Fruit fly (Drosophila melanogaster) whole organism, embryonic: Measurements from ENCODE around the gene Alp10.

Experiments used
- Bgb ChIP-seq: fragments of 200-800 bp; sonication (Bioruptor generic); IDR thresholded peaks from 2 replicates; pipeline ENCODE4 v1.3.6; 2022; ENCODE audit warnings: missing biosample characterization, missing genetic modification characterization; ENCODE audit not compliant: partially characterized antibody
- CG10959 ChIP-seq: fragments of 200-800 bp; sonication (Bioruptor generic); IDR thresholded peaks from 2 replicates; pipeline ENCODE4 v1.3.6; 2022; ENCODE audit warnings: missing biosample characterization, missing genetic modification characterization
- CG11456 ChIP-seq: fragments of 200-800 bp; sonication (Bioruptor generic); IDR thresholded peaks from 3 replicates; pipeline ENCODE4 v1.3.6; 2022; ENCODE audit warnings: missing biosample characterization, missing genetic modification characterization
- CG12769 ChIP-seq: fragments of 200-800 bp; sonication (Bioruptor generic); optimal IDR thresholded peaks from 2 replicates; lab custom pipeline; 2019; ENCODE audit warnings: missing biosample characterization, mild to moderate bottlenecking, missing genetic modification characterization, moderate library complexity
- CG14860 ChIP-seq: fragments of 200-800 bp; sonication (Bioruptor generic); IDR thresholded peaks from 3 replicates; pipeline ENCODE4 v1.3.6; 2022; ENCODE audit warnings: missing biosample characterization, missing genetic modification characterization; ENCODE audit not compliant: partially characterized antibody
- CG1529 ChIP-seq: fragments of 200-800 bp; sonication (Bioruptor generic); optimal IDR thresholded peaks from 3 replicates; lab custom pipeline; 2018; ENCODE audit warnings: missing biosample characterization, missing genetic modification characterization
- CG15479 ChIP-seq: fragments of 200-800 bp; sonication (Bioruptor generic); optimal IDR thresholded peaks from 3 replicates; lab custom pipeline; 2019; ENCODE audit warnings: missing biosample characterization, mild to moderate bottlenecking, missing genetic modification characterization, moderate library complexity
- CG17612 ChIP-seq: fragments of 200-800 bp; sonication (Bioruptor generic); IDR thresholded peaks from 2 replicates; pipeline ENCODE4 v1.3.6; 2022; ENCODE audit warnings: missing biosample characterization, missing genetic modification characterization
- CG17912 ChIP-seq: fragments of 200-800 bp; sonication (Bioruptor generic); optimal IDR thresholded peaks from 2 replicates; lab custom pipeline; 2018; ENCODE audit warnings: missing biosample characterization, mild to moderate bottlenecking, missing genetic modification characterization
- CG18476 ChIP-seq: fragments of 200-800 bp; sonication (Bioruptor generic); optimal IDR thresholded peaks from 2 replicates; lab custom pipeline; 2016; ENCODE audit warnings: missing biosample characterization, mild to moderate bottlenecking, missing genetic modification characterization
- CG31388 ChIP-seq: fragments of 200-800 bp; sonication (Bioruptor generic); optimal IDR thresholded peaks from 2 replicates; lab custom pipeline; 2016; ENCODE audit warnings: missing biosample characterization, missing genetic modification characterization
- CG3163 ChIP-seq: fragments of 200-800 bp; sonication (Bioruptor generic); optimal IDR thresholded peaks from 3 replicates; lab custom pipeline; 2016; ENCODE audit warnings: missing biosample characterization, missing genetic modification characterization
- CG32532 ChIP-seq: fragments of 200-800 bp; sonication (Bioruptor generic); IDR thresholded peaks from 2 replicates; pipeline ENCODE4 v1.3.6; 2022; ENCODE audit warnings: missing biosample characterization, missing genetic modification characterization
- CG34422 ChIP-seq: fragments of 200-800 bp; sonication (Bioruptor generic); IDR thresholded peaks from 3 replicates; pipeline ENCODE4 v1.3.6; 2022; ENCODE audit warnings: missing biosample characterization, missing genetic modification characterization
- CG6654 ChIP-seq: fragments of 200-800 bp; sonication (Bioruptor generic); optimal IDR thresholded peaks from 2 replicates; lab custom pipeline; 2017; ENCODE audit warnings: missing biosample characterization, mild to moderate bottlenecking, missing genetic modification characterization
- CG6683 ChIP-seq: fragments of 200-800 bp; sonication (Bioruptor generic); optimal IDR thresholded peaks from 2 replicates; lab custom pipeline; 2017; ENCODE audit warnings: missing biosample characterization, mild to moderate bottlenecking, missing genetic modification characterization, missing genetic modification reagents
- CG7372 ChIP-seq: fragments of 200-800 bp; sonication (Bioruptor generic); IDR thresholded peaks from 2 replicates; pipeline ENCODE4 v1.3.6; 2022; ENCODE audit warnings: missing biosample characterization, missing genetic modification characterization
- Dad ChIP-seq: fragments of 200-800 bp; sonication (Bioruptor generic); optimal IDR thresholded peaks from 3 replicates; lab custom pipeline; 2016; ENCODE audit warnings: missing biosample characterization, missing genetic modification characterization
- Dfd ChIP-seq, 2 experiments: fragments of >200 bp; optimal IDR thresholded peaks; 2 replicates each; lab custom pipeline; 2017; ENCODE audit warnings: missing biosample characterization in 2 of 2, missing genetic modification characterization in 2 of 2
- Eip74EF ChIP-seq, 2 experiments: fragments of 200-800 bp in 1 of 2; fragments of >200 bp in 1 of 2; sonication (Bioruptor generic) in 1 of 2; optimal IDR thresholded peaks; 2 replicates each; lab custom pipeline; 2017 to 2019; ENCODE audit warnings: missing biosample characterization in 2 of 2, missing genetic modification characterization in 2 of 2, mild to moderate bottlenecking in 1 of 2, moderate library complexity in 1 of 2
- Fer1 ChIP-seq: fragments of 200-800 bp; sonication (Bioruptor generic); optimal IDR thresholded peaks from 2 replicates; lab custom pipeline; 2017; ENCODE audit warnings: missing biosample characterization, mild to moderate bottlenecking, missing genetic modification characterization
- Fer2 ChIP-seq: fragments of 200-800 bp; sonication (Bioruptor generic); optimal IDR thresholded peaks from 2 replicates; lab custom pipeline; 2018; ENCODE audit warnings: missing biosample characterization, mild to moderate bottlenecking, missing genetic modification characterization, moderate library complexity
- HHEX ChIP-seq: fragments of 200-800 bp; sonication (Bioruptor generic); optimal IDR thresholded peaks from 3 replicates; lab custom pipeline; 2017; ENCODE audit warnings: missing biosample characterization, mild to moderate bottlenecking, missing genetic modification characterization, missing genetic modification reagents
- HLH54F ChIP-seq: fragments of 200-800 bp; sonication (Bioruptor generic); optimal IDR thresholded peaks from 3 replicates; lab custom pipeline; 2016; ENCODE audit warnings: missing biosample characterization, missing genetic modification characterization
- Hand ChIP-seq: fragments of 200-800 bp; sonication (Bioruptor generic); optimal IDR thresholded peaks from 2 replicates; lab custom pipeline; 2017; ENCODE audit warnings: mild to moderate bottlenecking, missing biosample characterization, missing genetic modification reagents, missing genetic modification characterization
- Hr78 ChIP-seq, 2 experiments: fragments of 200-800 bp in 1 of 2; fragments of >200 bp in 1 of 2; sonication (Bioruptor generic) in 1 of 2; optimal IDR thresholded peaks; 2 replicates each; lab custom pipeline; 2017 to 2019; ENCODE audit warnings: missing biosample characterization in 2 of 2, missing genetic modification characterization in 2 of 2, mild to moderate bottlenecking in 1 of 2, moderate library complexity in 1 of 2
- NC2α ChIP-seq: fragments of 200-800 bp; sonication (Bioruptor generic); optimal IDR thresholded peaks from 2 replicates; lab custom pipeline; 2016; ENCODE audit warnings: missing biosample characterization, missing genetic modification characterization
- Scr ChIP-seq: fragments of 200-800 bp; sonication (Bioruptor generic); IDR thresholded peaks from 2 replicates; pipeline ENCODE4 v1.3.6; 2022; ENCODE audit warnings: missing biosample characterization, missing genetic modification characterization; ENCODE audit not compliant: partially characterized antibody
- Ssrp ChIP-seq: fragments of 200-800 bp; sonication (Bioruptor generic); optimal IDR thresholded peaks from 2 replicates; lab custom pipeline; 2018; ENCODE audit warnings: missing biosample characterization, mild to moderate bottlenecking, missing genetic modification characterization, moderate library complexity
- abd-A ChIP-seq: fragments of 200-800 bp; sonication (Bioruptor generic); optimal IDR thresholded peaks from 3 replicates; lab custom pipeline; 2019; ENCODE audit warnings: missing biosample characterization, mild to moderate bottlenecking, missing genetic modification characterization, moderate library complexity
- cas ChIP-seq: fragments of 200-800 bp; sonication (Bioruptor generic); IDR thresholded peaks from 2 replicates; pipeline ENCODE4 v1.3.6; 2022; ENCODE audit warnings: missing biosample characterization, missing genetic modification characterization
- cg ChIP-seq: fragments of 200-800 bp; sonication (Bioruptor generic); optimal IDR thresholded peaks from 3 replicates; lab custom pipeline; 2019; ENCODE audit warnings: missing biosample characterization, mild to moderate bottlenecking, missing genetic modification characterization, moderate library complexity
- chm ChIP-seq: fragments of 200-800 bp; sonication (Bioruptor generic); IDR thresholded peaks from 2 replicates; pipeline ENCODE4 v1.3.6; 2022; ENCODE audit warnings: missing biosample characterization, missing genetic modification characterization
- crc ChIP-seq: fragments of 200-800 bp; sonication (Bioruptor generic); optimal IDR thresholded peaks from 2 replicates; lab custom pipeline; 2016; ENCODE audit warnings: missing biosample characterization, missing genetic modification characterization
- disco-r ChIP-seq: fragments of 200-800 bp; sonication (Bioruptor generic); optimal IDR thresholded peaks from 2 replicates; lab custom pipeline; 2016; ENCODE audit warnings: missing biosample characterization, missing genetic modification characterization
- emc ChIP-seq: fragments of 200-800 bp; sonication (Bioruptor generic); optimal IDR thresholded peaks from 2 replicates; lab custom pipeline; 2016; ENCODE audit warnings: missing biosample characterization, missing genetic modification characterization
- fru ChIP-seq: fragments of >200 bp; optimal IDR thresholded peaks from 2 replicates; lab custom pipeline; 2017
- hbn ChIP-seq: fragments of 200-800 bp; sonication (Bioruptor generic); IDR thresholded peaks from 2 replicates; pipeline ENCODE4 v1.3.6; 2022; ENCODE audit warnings: missing biosample characterization, missing genetic modification characterization; ENCODE audit not compliant: partially characterized antibody
- kni ChIP-seq: fragments of 200-800 bp; sonication (Bioruptor generic); optimal IDR thresholded peaks from 3 replicates; lab custom pipeline; 2017; ENCODE audit warnings: mild to moderate bottlenecking, missing biosample characterization, missing genetic modification reagents, missing genetic modification characterization
- knrl ChIP-seq: fragments of 200-800 bp; sonication (Bioruptor generic); IDR thresholded peaks from 3 replicates; pipeline ENCODE4 v1.3.6; 2022; ENCODE audit warnings: missing biosample characterization, missing genetic modification characterization; ENCODE audit not compliant: partially characterized antibody
- mam ChIP-seq: fragments of 200-800 bp; sonication (Bioruptor generic); optimal IDR thresholded peaks from 3 replicates; lab custom pipeline; 2016; ENCODE audit warnings: missing biosample characterization, missing genetic modification characterization
- nerfin-1 ChIP-seq: fragments of 200-800 bp; sonication (Bioruptor generic); optimal IDR thresholded peaks from 3 replicates; lab custom pipeline; 2019; ENCODE audit warnings: missing biosample characterization, mild to moderate bottlenecking, missing genetic modification characterization, moderate library complexity
- otp ChIP-seq: fragments of 200-800 bp; sonication (Bioruptor generic); IDR thresholded peaks from 3 replicates; pipeline ENCODE4, ENCODE4 v1.3.6; 2022; ENCODE audit warnings: missing biosample characterization, missing genetic modification characterization
- peb ChIP-seq: fragments of 200-800 bp; sonication (Bioruptor generic); IDR thresholded peaks from 2 replicates; pipeline ENCODE4 v1.3.6; 2022; ENCODE audit warnings: missing biosample characterization, missing genetic modification characterization
- pho ChIP-seq: fragments of 200-800 bp; sonication (Bioruptor generic); optimal IDR thresholded peaks from 2 replicates; lab custom pipeline; 2016; ENCODE audit warnings: missing biosample characterization, missing genetic modification characterization
- stc ChIP-seq: fragments of 200-800 bp; sonication (Bioruptor generic); IDR thresholded peaks from 2 replicates; pipeline ENCODE4 v1.3.6; 2022; ENCODE audit warnings: missing biosample characterization, missing genetic modification characterization
- tap ChIP-seq: fragments of 200-800 bp; optimal IDR thresholded peaks from 3 replicates; lab custom pipeline; 2019; ENCODE audit warnings: missing biosample characterization, mild to moderate bottlenecking, missing genetic modification characterization, moderate library complexity
- vfl ChIP-seq: fragments of 200-800 bp; sonication (Bioruptor generic); optimal IDR thresholded peaks from 2 replicates; lab custom pipeline; 2016; ENCODE audit warnings: missing biosample characterization, missing genetic modification characterization
- zfh2 ChIP-seq: fragments of 200-800 bp; sonication (Bioruptor generic); optimal IDR thresholded peaks from 2 replicates; lab custom pipeline; 2016; ENCODE audit warnings: missing biosample characterization, missing genetic modification characterization

Gene Alp10

dm6 chr3L:5630608-5631080, 35.6 kb upstream of the Alp10 start, which contains the start of gene Blimp-1 (continued):
- TF ChIP-seq CG6654 (no peak), CG14860 (GFP tag; lab: Robert Waterston, UW) (0 out of 3 replicates have a peak, but pooled peaks have one; percentile 30), cas (no peak), CG11456 (GFP tag; lab: Robert Waterston, UW) (0 out of 3 replicates have a peak, but pooled peaks have one; percentile 7), emc (GFP tag; lab: Kevin White, UChicago) (no peak), otp (GFP tag; lab: Robert Waterston, UW) (no peak), hbn (GFP tag; lab: Robert Waterston, UW) (no peak), chm (GFP tag; lab: Robert Waterston, UW) (peak; percentile 19; the same call in 1 of the 2 replicates), CG3163 (GFP tag; lab: Kevin White, UChicago) (peak; percentile 86), knrl (GFP tag; lab: Robert Waterston, UW) (no peak), pho (GFP tag; lab: Kevin White, UChicago) (no peak), Fer1 (GFP tag; lab: Kevin White, UChicago) (no peak), vfl (GFP tag; lab: Kevin White, UChicago) (no peak), cg (peak; percentile 89), CG15479 (GFP tag; lab: Kevin White, UChicago) (peak; percentile 82), CG18476 (no peak), NC2α (no peak), CG6683 (GFP tag; lab: Kevin White, UChicago) (no peak), stc (GFP tag; lab: Robert Waterston, UW) (no peak), HLH54F (GFP tag; lab: Kevin White, UChicago) (no peak), Scr (GFP tag; lab: Robert Waterston, UW) (peak; percentile 29; the same call in 1 of the 2 replicates), Fer2 (no peak), CG12769 (tag; lab: Kevin White, UChicago) (no peak), zfh2 (GFP tag; lab: Kevin White, UChicago) (no peak), CG7372 (no peak), CG31388 (GFP tag; lab: Kevin White, UChicago) (no peak), peb (no peak), CG1529 (no peak), crc (GFP tag; lab: Kevin White, UChicago) (no peak), Dad (GFP tag; lab: Kevin White, UChicago) (no peak), tap (no peak), fru (lab: Kevin White, UChicago) (no peak), disco-r (GFP tag; lab: Kevin White, UChicago) (no peak), Eip74EF (GFP tag; optimal IDR thresholded peaks at IDR 0.05; lab: Kevin White, UChicago) (peak in 1 of 2 experiments; percentile 4), kni (peak; percentile 44), CG17612 (GFP tag; lab: Robert Waterston, UW) (no peak), nerfin-1 (no peak), HHEX (GFP tag; lab: Kevin White, UChicago) (no peak), CG17912 (GFP tag; lab: Kevin White, UChicago) (no peak), Hr78 (GFP tag; optimal IDR thresholded peaks at IDR 0.05; lab: Kevin White, UChicago) (no peak), Bgb (GFP tag; lab: Robert Waterston, UW) (no peak), CG34422 (GFP tag; lab: Robert Waterston, UW) (peak; percentile 29; the same call in 1 of the 3 replicates), Ssrp (no peak), abd-A (no peak), Hand (no peak), mam (GFP tag; lab: Kevin White, UChicago) (no peak), CG32532 (GFP tag; lab: Robert Waterston, UW) (peak; percentile 51), Dfd (GFP tag; optimal IDR thresholded peaks at IDR 0.05; lab: Kevin White, UChicago) (no peak), CG10959 (GFP tag; lab: Robert Waterston, UW) (no peak)
- TF ChIP-seq, all 482 proteins: peak for 36
